Fruit fly (Drosophila melanogaster): ENCODE results near the gene BORCS6.

The BORCS6 gene

dm6 chr3L:540432-540973, at the start of gene BORCS6, which contains the start of gene klar:
Gene BORCS6, plus strand, starts transcription at chr3L:540851.
Gene klar, minus strand, starts transcription at chr3L:540614.
- no peak for TF ChIP-seq CG17801 (GFP tag; optimal IDR thresholded peaks at IDR 0.05; ENCODE audit: partially characterized antibody)

dm6 chr3L:500351-501015, 40.2 kb upstream of the BORCS6 start, which contains the start of the genes CG34267 and CG34268:
Gene CG34267, minus strand, starts transcription at chr3L:500451.
Gene CG34268, plus strand, starts transcription at chr3L:500965.
- TF ChIP-seq CG17801 (GFP tag; optimal IDR thresholded peaks at IDR 0.05; ENCODE audit: partially characterized antibody): no peak

dm6 chr3L:505782-506408, 34.8 kb upstream of the BORCS6 start:
- peak; percentile 15 for TF ChIP-seq CG17801 (GFP tag; optimal IDR thresholded peaks at IDR 0.05; ENCODE audit: partially characterized antibody)

dm6 chr3L:507576-508322, 32.9 kb upstream of the BORCS6 start:
- TF ChIP-seq CG17801 (GFP tag; optimal IDR thresholded peaks at IDR 0.05; ENCODE audit: partially characterized antibody): no peak

- no peak for TF ChIP-seq CG17801 (GFP tag; optimal IDR thresholded peaks at IDR 0.05; ENCODE audit: partially characterized antibody)
Measured at dm6 chr3L:510823-511227, 29.8 kb upstream of the BORCS6 start.

- TF ChIP-seq CG17801 (GFP tag; optimal IDR thresholded peaks at IDR 0.05; ENCODE audit: partially characterized antibody): no peak
Measured at dm6 chr3L:511755-512209, 28.9 kb upstream of the BORCS6 start.

- no peak for TF ChIP-seq CG17801 (GFP tag; optimal IDR thresholded peaks at IDR 0.05; ENCODE audit: partially characterized antibody)
Measured at dm6 chr3L:513656-514055, 27.0 kb upstream of the BORCS6 start.

dm6 chr3L:515614-516013, 25.0 kb upstream of the BORCS6 start:
- peak; percentile 61 for TF ChIP-seq CG17801 (GFP tag; optimal IDR thresholded peaks at IDR 0.05; ENCODE audit: partially characterized antibody)

dm6 chr3L:516544-516943, 24.1 kb upstream of the BORCS6 start:
- TF ChIP-seq CG17801 (GFP tag; optimal IDR thresholded peaks at IDR 0.05; ENCODE audit: partially characterized antibody): no peak

- no peak for TF ChIP-seq CG17801 (GFP tag; optimal IDR thresholded peaks at IDR 0.05; ENCODE audit: partially characterized antibody)
Measured at dm6 chr3L:516948-517599, 23.6 kb upstream of the BORCS6 start.

dm6 chr3L:520465-521216, 20.0 kb upstream of the BORCS6 start:
- TF ChIP-seq CG17801 (GFP tag; optimal IDR thresholded peaks at IDR 0.05; ENCODE audit: partially characterized antibody): no peak

- no peak for TF ChIP-seq CG17801 (GFP tag; optimal IDR thresholded peaks at IDR 0.05; ENCODE audit: partially characterized antibody)
Measured at dm6 chr3L:524246-524645, 16.4 kb upstream of the BORCS6 start.

dm6 chr3L:528037-528436, 12.6 kb upstream of the BORCS6 start, which contains the start of gene CG34269:
Gene CG34269, plus strand, starts transcription at chr3L:528337.
- no peak for TF ChIP-seq CG17801 (GFP tag; optimal IDR thresholded peaks at IDR 0.05; ENCODE audit: partially characterized antibody)

dm6 chr3L:530813-531212, 9.8 kb upstream of the BORCS6 start:
- no peak for TF ChIP-seq CG17801 (GFP tag; optimal IDR thresholded peaks at IDR 0.05; ENCODE audit: partially characterized antibody)
